Fruit fly (Drosophila melanogaster) whole organism, embryonic: ENCODE data around the gene CG6749.

Experiments
- Aef1 ChIP-seq: fragments of 200-800 bp; sonication (Bioruptor generic); IDR thresholded peaks from 3 replicates; pipeline ENCODE4 v1.3.6; 2022; ENCODE audit warnings: missing biosample characterization, missing genetic modification characterization
- Asciz ChIP-seq: fragments of 200-800 bp; sonication (Bioruptor generic); optimal IDR thresholded peaks from 2 replicates; lab custom pipeline; 2017; ENCODE audit warnings: missing biosample characterization, mild to moderate bottlenecking, missing genetic modification characterization, missing genetic modification reagents
- Bgb ChIP-seq: fragments of 200-800 bp; sonication (Bioruptor generic); IDR thresholded peaks from 2 replicates; pipeline ENCODE4 v1.3.6; 2022; ENCODE audit warnings: missing biosample characterization, missing genetic modification characterization; ENCODE audit not compliant: partially characterized antibody
- CG10321 ChIP-seq: fragments of 200-800 bp; sonication (Bioruptor generic); IDR thresholded peaks from 2 replicates; pipeline ENCODE4 v1.3.6; 2022; ENCODE audit warnings: missing biosample characterization, missing genetic modification characterization
- CG10431 ChIP-seq: fragments of 200-800 bp; sonication (Bioruptor generic); optimal IDR thresholded peaks from 3 replicates; lab custom pipeline; 2018; ENCODE audit warnings: missing biosample characterization, mild to moderate bottlenecking, missing genetic modification characterization
- CG10654 ChIP-seq: fragments of 200-800 bp; sonication (Bioruptor generic); optimal IDR thresholded peaks from 2 replicates; lab custom pipeline; 2016; ENCODE audit warnings: missing biosample characterization, missing genetic modification characterization
- CG11560 ChIP-seq: fragments of 200-800 bp; sonication (Bioruptor generic); IDR thresholded peaks from 3 replicates; pipeline ENCODE4 v1.3.6; 2022; ENCODE audit warnings: missing biosample characterization, missing genetic modification characterization
- CG14441 ChIP-seq: fragments of 200-800 bp; sonication (Bioruptor generic); IDR thresholded peaks from 2 replicates; pipeline ENCODE4 v1.3.6; 2022; ENCODE audit warnings: missing biosample characterization, missing genetic modification characterization
- CG14965 ChIP-seq: fragments of 200-800 bp; sonication (Bioruptor generic); optimal IDR thresholded peaks from 2 replicates; lab custom pipeline; 2016; ENCODE audit warnings: missing biosample characterization, missing genetic modification characterization, borderline replicate concordance
- CG15073 ChIP-seq: fragments of 200-800 bp; sonication (Bioruptor generic); optimal IDR thresholded peaks from 2 replicates; lab custom pipeline; 2016; ENCODE audit warnings: missing biosample characterization, missing genetic modification characterization
- CG15601 ChIP-seq: fragments of 200-800 bp; sonication (Bioruptor generic); optimal IDR thresholded peaks from 3 replicates; lab custom pipeline; 2019; ENCODE audit warnings: missing biosample characterization, mild to moderate bottlenecking, missing genetic modification characterization, moderate library complexity
- CG16779 ChIP-seq: fragments of 200-800 bp; sonication (Bioruptor generic); IDR thresholded peaks from 2 replicates; pipeline ENCODE4 v1.3.6; 2022; ENCODE audit warnings: missing biosample characterization, missing genetic modification characterization
- CG17359 ChIP-seq: fragments of 200-800 bp; sonication (Bioruptor generic); optimal IDR thresholded peaks from 3 replicates; lab custom pipeline; 2018; ENCODE audit warnings: missing biosample characterization, mild to moderate bottlenecking, missing genetic modification characterization, moderate library complexity
- CG18764 ChIP-seq: fragments of 200-800 bp; sonication (Bioruptor generic); optimal IDR thresholded peaks from 3 replicates; lab custom pipeline; 2016; ENCODE audit warnings: missing biosample characterization, missing genetic modification characterization
- CG2712 ChIP-seq: fragments of 200-800 bp; optimal IDR thresholded peaks from 3 replicates; lab custom pipeline; 2019; ENCODE audit warnings: missing biosample characterization, mild to moderate bottlenecking, missing genetic modification characterization, moderate library complexity
- CG3163 ChIP-seq: fragments of 200-800 bp; sonication (Bioruptor generic); optimal IDR thresholded peaks from 3 replicates; lab custom pipeline; 2016; ENCODE audit warnings: missing biosample characterization, missing genetic modification characterization
- CG43689 ChIP-seq: fragments of 200-800 bp; sonication (Bioruptor generic); IDR thresholded peaks from 2 replicates; pipeline ENCODE4 v1.3.6; 2022; ENCODE audit warnings: missing biosample characterization, missing genetic modification characterization
- CG6791 ChIP-seq: fragments of 200-800 bp; sonication (Bioruptor generic); IDR thresholded peaks from 3 replicates; pipeline ENCODE4 v1.3.6; 2022; ENCODE audit warnings: missing biosample characterization, missing genetic modification characterization; ENCODE audit not compliant: partially characterized antibody
- CG6854 ChIP-seq: fragments of 200-800 bp; sonication (Bioruptor generic); optimal IDR thresholded peaks from 3 replicates; lab custom pipeline; 2017; ENCODE audit warnings: missing biosample characterization, mild to moderate bottlenecking, missing genetic modification characterization
- CG8359 ChIP-seq: fragments of 200-800 bp; sonication (Bioruptor generic); optimal IDR thresholded peaks from 2 replicates; lab custom pipeline; 2017; ENCODE audit warnings: missing biosample characterization, mild to moderate bottlenecking, missing genetic modification characterization, borderline replicate concordance
- ERR ChIP-seq: fragments of 200-800 bp; sonication (Bioruptor generic); optimal IDR thresholded peaks from 2 replicates; lab custom pipeline; 2016; ENCODE audit warnings: missing biosample characterization, missing genetic modification characterization
- Max ChIP-seq: fragments of 200-800 bp; sonication (Bioruptor generic); optimal IDR thresholded peaks from 2 replicates; lab custom pipeline; 2016; ENCODE audit warnings: missing biosample characterization, mild to moderate bottlenecking, missing genetic modification characterization
- Nf-YA ChIP-seq: fragments of 200-800 bp; sonication (Bioruptor generic); IDR thresholded peaks from 2 replicates; pipeline ENCODE4 v1.3.6; 2022; ENCODE audit warnings: missing biosample characterization, missing genetic modification characterization
- Nf-YC ChIP-seq: fragments of 200-800 bp; optimal IDR thresholded peaks from 3 replicates; lab custom pipeline; 2019; ENCODE audit warnings: missing biosample characterization, mild to moderate bottlenecking, missing genetic modification characterization, moderate library complexity
- Opbp ChIP-seq: fragments of 200-800 bp; sonication (Bioruptor generic); IDR thresholded peaks from 3 replicates; pipeline ENCODE4 v1.3.6; 2022; ENCODE audit warnings: missing biosample characterization, missing genetic modification characterization; ENCODE audit not compliant: partially characterized antibody
- PHDP ChIP-seq: fragments of 200-800 bp; sonication (Bioruptor generic); optimal IDR thresholded peaks from 3 replicates; lab custom pipeline; 2018; ENCODE audit warnings: missing biosample characterization, mild to moderate bottlenecking, missing genetic modification characterization, moderate library complexity
- Six4 ChIP-seq: fragments of 200-800 bp; sonication (Bioruptor generic); optimal IDR thresholded peaks from 2 replicates; lab custom pipeline; 2016; ENCODE audit warnings: missing biosample characterization, missing genetic modification characterization
- Taf1 ChIP-seq: fragments of 200-800 bp; sonication (Bioruptor generic); IDR thresholded peaks from 2 replicates; pipeline ENCODE4 v1.3.6; 2022; ENCODE audit warnings: missing biosample characterization, missing genetic modification characterization
- Tbp ChIP-seq: fragments of >200 bp; optimal IDR thresholded peaks from 2 replicates; lab custom pipeline; 2018; ENCODE audit warnings: missing biosample characterization, missing genetic modification characterization
- ap ChIP-seq: fragments of 200-800 bp; sonication (Bioruptor generic); IDR thresholded peaks from 2 replicates; pipeline ENCODE4 v1.3.6; 2022; ENCODE audit warnings: missing biosample characterization, missing genetic modification characterization
- bab2 ChIP-seq: fragments of 200-800 bp; sonication (Bioruptor generic); optimal IDR thresholded peaks from 2 replicates; lab custom pipeline; 2016; ENCODE audit warnings: missing biosample characterization, missing genetic modification characterization
- bcd ChIP-seq: fragments of 200-800 bp; sonication (Bioruptor generic); optimal IDR thresholded peaks from 2 replicates; lab custom pipeline; 2017; ENCODE audit warnings: missing biosample characterization, mild to moderate bottlenecking, missing genetic modification characterization
- cas ChIP-seq: fragments of 200-800 bp; sonication (Bioruptor generic); IDR thresholded peaks from 2 replicates; pipeline ENCODE4 v1.3.6; 2022; ENCODE audit warnings: missing biosample characterization, missing genetic modification characterization
- ci ChIP-seq: fragments of 200-800 bp; sonication (Bioruptor generic); IDR thresholded peaks from 3 replicates; pipeline ENCODE4 v1.3.6; 2022; ENCODE audit warnings: missing biosample characterization, missing genetic modification characterization
- crol ChIP-seq: fragments of 200-800 bp; sonication (Bioruptor generic); IDR thresholded peaks from 2 replicates; pipeline ENCODE4 v1.3.6; 2022; ENCODE audit warnings: missing biosample characterization, missing genetic modification characterization
- esg ChIP-seq: fragments of 200-800 bp; sonication (Bioruptor generic); conservative IDR thresholded peaks from 2 replicates; pipeline ENCODE4 v1.3.6; 2022; ENCODE audit warnings: missing biosample characterization, missing genetic modification characterization
- eve ChIP-seq, 2 experiments: fragments of >200 bp; optimal IDR thresholded peaks; 2 replicates each; lab custom pipeline; 2017; ENCODE audit warnings: missing biosample characterization in 2 of 2, missing genetic modification characterization in 2 of 2
- gce ChIP-seq: fragments of 200-800 bp; sonication (Bioruptor generic); IDR thresholded peaks from 3 replicates; pipeline ENCODE4 v1.3.6; 2022; ENCODE audit warnings: missing biosample characterization, missing genetic modification characterization
- gem ChIP-seq: fragments of 200-800 bp; sonication (Bioruptor generic); optimal IDR thresholded peaks from 2 replicates; lab custom pipeline; 2019; ENCODE audit warnings: missing biosample characterization, mild to moderate bottlenecking, missing genetic modification characterization, moderate library complexity
- h ChIP-seq: fragments of >200 bp; optimal IDR thresholded peaks from 2 replicates; lab custom pipeline; 2017
- klu ChIP-seq: fragments of 200-800 bp; sonication (Bioruptor generic); IDR thresholded peaks from 2 replicates; pipeline ENCODE4 v1.3.6; 2022; ENCODE audit warnings: missing biosample characterization, missing genetic modification characterization
- lbe ChIP-seq: fragments of 200-800 bp; sonication (Bioruptor generic); optimal IDR thresholded peaks from 2 replicates; lab custom pipeline; 2016; ENCODE audit warnings: missing biosample characterization, mild to moderate bottlenecking, missing genetic modification characterization
- org-1 ChIP-seq: fragments of 200-800 bp; sonication (Bioruptor generic); optimal IDR thresholded peaks from 2 replicates; lab custom pipeline; 2017; ENCODE audit warnings: missing biosample characterization, missing genetic modification characterization
- p53 ChIP-seq: fragments of 200-800 bp; sonication (Bioruptor generic); optimal IDR thresholded peaks from 2 replicates; lab custom pipeline; 2016; ENCODE audit warnings: missing biosample characterization, missing genetic modification characterization
- pros ChIP-seq: fragments of 200-800 bp; sonication (Bioruptor generic); optimal IDR thresholded peaks from 3 replicates; lab custom pipeline; 2019; ENCODE audit warnings: missing biosample characterization, mild to moderate bottlenecking, missing genetic modification characterization, moderate library complexity
- run ChIP-seq: fragments of 200-800 bp; sonication (Bioruptor generic); optimal IDR thresholded peaks from 3 replicates; lab custom pipeline; 2018; ENCODE audit warnings: missing biosample characterization, mild to moderate bottlenecking, missing genetic modification characterization
- salm ChIP-seq: fragments of 200-800 bp; sonication (Bioruptor generic); optimal IDR thresholded peaks from 2 replicates; lab custom pipeline; 2018; ENCODE audit warnings: missing biosample characterization, mild to moderate bottlenecking, missing genetic modification characterization
- seq ChIP-seq: fragments of 200-800 bp; sonication (Bioruptor generic); IDR thresholded peaks from 2 replicates; pipeline ENCODE4 v1.3.6; 2022; ENCODE audit warnings: missing biosample characterization, missing genetic modification characterization
- sim ChIP-seq: fragments of 200-800 bp; sonication (Bioruptor generic); IDR thresholded peaks from 2 replicates; pipeline ENCODE4 v1.3.6; 2022; ENCODE audit warnings: missing biosample characterization, missing genetic modification characterization
- tgo ChIP-seq: fragments of 200-800 bp; sonication (Bioruptor generic); IDR thresholded peaks from 3 replicates; pipeline ENCODE4 v1.3.6; 2022; ENCODE audit warnings: missing biosample characterization, missing genetic modification characterization
- usp ChIP-seq: fragments of >200 bp; optimal IDR thresholded peaks from 2 replicates; lab custom pipeline; 2017; ENCODE audit warnings: missing biosample characterization, missing genetic modification characterization
- wek ChIP-seq: fragments of 200-800 bp; sonication (Bioruptor generic); optimal IDR thresholded peaks from 3 replicates; lab custom pipeline; 2018; ENCODE audit warnings: missing biosample characterization, mild to moderate bottlenecking, missing genetic modification characterization, moderate library complexity

Gene CG6749

dm6 chr3L:9718929-9719328, 14.7 kb downstream of the CG6749 start, which contains the start of the genes CG18178 and CG14174 (continued):
- TF ChIP-seq Tbp (GFP tag; lab: Kevin White, UChicago) = no peak
- TF ChIP-seq CG2712 (tag; lab: Kevin White, UChicago) = peak; percentile 85
- no peak for TF ChIP-seq CG15073 (GFP tag; lab: Kevin White, UChicago)
- TF ChIP-seq CG16779 = no peak
- TF ChIP-seq CG43689 (GFP tag; lab: Robert Waterston, UW) = no peak
- no peak for TF ChIP-seq gce (GFP tag; lab: Robert Waterston, UW)
- peak; percentile 44; the same call in 1 of the 3 replicates for TF ChIP-seq ci (GFP tag; lab: Robert Waterston, UW)
- TF ChIP-seq sim = no peak
- peak; percentile 42 for TF ChIP-seq CG10431 (GFP tag; lab: Kevin White, UChicago)
- TF ChIP-seq pros (GFP tag; lab: Kevin White, UChicago) = no peak
- TF ChIP-seq bcd = peak; percentile 65
- no peak for TF ChIP-seq eve (GFP tag; optimal IDR thresholded peaks at IDR 0.05; lab: Kevin White, UChicago)
- 0 out of 2 replicates have a peak, but pooled peaks have one; percentile 18 for TF ChIP-seq Nf-YA (GFP tag; lab: Robert Waterston, UW)
- TF ChIP-seq h = no peak
- TF ChIP-seq crol (GFP tag; lab: Robert Waterston, UW) = no peak
- TF ChIP-seq ERR (GFP tag; lab: Kevin White, UChicago) = no peak
- TF ChIP-seq CG14441 = peak; percentile 42; the same call in 1 of the 2 replicates
- peak; percentile 64 for TF ChIP-seq tgo
- no peak for TF ChIP-seq Asciz (GFP tag; lab: Kevin White, UChicago)
- peak; percentile 69 for TF ChIP-seq CG15601
- TF ChIP-seq PHDP = peak; percentile 78
- TF ChIP-seq lbe (GFP tag; lab: Kevin White, UChicago) = peak; percentile 51
- TF ChIP-seq esg (GFP tag; lab: Robert Waterston, UW) = peak; percentile 68
- TF ChIP-seq CG10321 (GFP tag; lab: Robert Waterston, UW) = no peak
- peak; percentile 49 for TF ChIP-seq CG10654 (GFP tag; lab: Kevin White, UChicago)
- no peak for TF ChIP-seq CG14965 (GFP tag; lab: Kevin White, UChicago)
- peak; percentile 49 for TF ChIP-seq CG18764 (GFP tag; lab: Kevin White, UChicago)
- peak; percentile 65 for TF ChIP-seq Aef1 (GFP tag; lab: Robert Waterston, UW)
- no peak for TF ChIP-seq Bgb
- no peak for TF ChIP-seq ap
- peak; percentile 82 for TF ChIP-seq Nf-YC
- 0 out of 2 replicates have a peak, but pooled peaks have one; percentile 20 for TF ChIP-seq seq
- TF ChIP-seq klu (GFP tag; lab: Robert Waterston, UW) = no peak; the same call in 1 of the 2 replicates
- peak; percentile 50; the same call in 1 of the 2 replicates for TF ChIP-seq Taf1
- no peak for TF ChIP-seq org-1
- no peak for TF ChIP-seq CG6854 (GFP tag; lab: Kevin White, UChicago)
- peak; percentile 53 for TF ChIP-seq CG17359 (tag; lab: Kevin White, UChicago)
- TF ChIP-seq usp (GFP tag; lab: Kevin White, UChicago) = no peak
- TF ChIP-seq CG3163 = no peak
- TF ChIP-seq gem (tag; lab: Kevin White, UChicago) = peak; percentile 80
- TF ChIP-seq p53 (GFP tag; lab: Kevin White, UChicago) = no peak
- TF ChIP-seq CG11560 (tag; lab: Robert Waterston, UW) = no peak
- 0 out of 2 replicates have a peak, but pooled peaks have one; percentile 20 for TF ChIP-seq cas (GFP tag; lab: Robert Waterston, UW)
- no peak for TF ChIP-seq wek (GFP tag; lab: Kevin White, UChicago)
- no peak for TF ChIP-seq run (tag; lab: Kevin White, UChicago)
- TF ChIP-seq CG8359 (GFP tag; lab: Kevin White, UChicago) = no peak
- no peak for TF ChIP-seq bab2 (GFP tag; lab: Kevin White, UChicago)
- TF ChIP-seq CG6791 = no peak
- peak; percentile 51 for TF ChIP-seq Six4 (GFP tag; lab: Kevin White, UChicago)
- no peak for TF ChIP-seq salm
- peak; percentile 90 for TF ChIP-seq Max (GFP tag; lab: Kevin White, UChicago)
- TF ChIP-seq Opbp = no peak
